Fruit fly (Drosophila melanogaster): Measurements from ENCODE around the gene RpL26.

The RpL26 gene

dm6 chr3L:18870027-18870426 is 28.6 kb upstream of the RpL26 start, which contains the start of gene Blos3 (continued):
- TF ChIP-seq wdn (GFP tag; IDR thresholded peaks at IDR 0.05) (no peak), CG14050 (GFP tag; IDR thresholded peaks at IDR 0.05) (no peak), Hr51 (GFP tag; optimal IDR thresholded peaks at IDR 0.05) (peak in 1 of 2 experiments; percentile 9), CG18599 (GFP tag; optimal IDR thresholded peaks at IDR 0.05) (peak; percentile 57), BEAF-32 (GFP tag; optimal IDR thresholded peaks at IDR 0.05) (no peak), CG32772 (GFP tag; IDR thresholded peaks at IDR 0.05) (no peak), CG7839 (tag; optimal IDR thresholded peaks at IDR 0.05) (no peak), shn (GFP tag; optimal IDR thresholded peaks at IDR 0.05) (peak; percentile 49), CG11504 (tag; optimal IDR thresholded peaks at IDR 0.05) (no peak), Fer1 (GFP tag; optimal IDR thresholded peaks at IDR 0.05) (peak; percentile 43), vfl (GFP tag; optimal IDR thresholded peaks at IDR 0.05) (peak; percentile 10), CG32532 (GFP tag; IDR thresholded peaks at IDR 0.05) (0 out of 2 replicates have a peak, but pooled peaks have one; percentile 16), hb (GFP tag; IDR thresholded peaks at IDR 0.05; ENCODE audit: partially characterized antibody) (no peak), inv (GFP tag; IDR thresholded peaks at IDR 0.05; ENCODE audit: partially characterized antibody) (no peak), gt (GFP tag; IDR thresholded peaks at IDR 0.05) (no peak), sd (tag; optimal IDR thresholded peaks at IDR 0.05) (no peak), gro (GFP tag; optimal IDR thresholded peaks at IDR 0.05) (peak; percentile 83), CG4424 (GFP tag; optimal IDR thresholded peaks at IDR 0.05) (peak; percentile 29), CG14710 (tag; optimal IDR thresholded peaks at IDR 0.05) (peak; percentile 34), Hand (GFP tag; optimal IDR thresholded peaks at IDR 0.05) (no peak), CG1233 (GFP tag; optimal IDR thresholded peaks at IDR 0.05) (peak; percentile 24), CG6683 (GFP tag; optimal IDR thresholded peaks at IDR 0.05) (no peak), CG7556 (GFP tag; optimal IDR thresholded peaks at IDR 0.05) (peak; percentile 37), dmrt99B (tag; optimal IDR thresholded peaks at IDR 0.05) (no peak), jing (GFP tag; optimal IDR thresholded peaks at IDR 0.05) (no peak), grau (tag; optimal IDR thresholded peaks at IDR 0.05) (peak; percentile 47), pan (optimal IDR thresholded peaks at IDR 0.05) (no peak), pan (GFP tag; optimal IDR thresholded peaks at IDR 0.05 in 1 of 2, IDR thresholded peaks at IDR 0.05 in 1 of 2) (no peak), Six4 (GFP tag; optimal IDR thresholded peaks at IDR 0.05) (peak; percentile 21), CG30431 (GFP tag; optimal IDR thresholded peaks at IDR 0.05) (no peak), CG10959 (GFP tag; IDR thresholded peaks at IDR 0.05) (no peak), CHES-1-like (GFP tag; optimal IDR thresholded peaks at IDR 0.05) (peak; percentile 7), HHEX (GFP tag; optimal IDR thresholded peaks at IDR 0.05) (peak; percentile 37), sna (GFP tag; IDR thresholded peaks at IDR 0.05; ENCODE audit: partially characterized antibody) (no peak), HLH4C (GFP tag; IDR thresholded peaks at IDR 0.05; ENCODE audit: partially characterized antibody) (no peak), CG2116 (GFP tag; optimal IDR thresholded peaks at IDR 0.05) (no peak), peb (GFP tag; IDR thresholded peaks at IDR 0.05) (no peak), CG1647 (GFP tag; optimal IDR thresholded peaks at IDR 0.05) (peak; percentile 51), zen2 (GFP tag; IDR thresholded peaks at IDR 0.05; ENCODE audit: partially characterized antibody) (no peak), Fer3 (tag; optimal IDR thresholded peaks at IDR 0.05) (no peak), CG6654 (GFP tag; optimal IDR thresholded peaks at IDR 0.05) (no peak), chn (GFP tag; optimal IDR thresholded peaks at IDR 0.05) (peak; percentile 52), stc (GFP tag; IDR thresholded peaks at IDR 0.05) (no peak), gsb-n (tag; optimal IDR thresholded peaks at IDR 0.05) (peak; percentile 13), HLH3B (GFP tag; IDR thresholded peaks at IDR 0.05) (peak; percentile 35), pnt (GFP tag; optimal IDR thresholded peaks at IDR 0.05) (peak; percentile 60), CG31365 (tag; optimal IDR thresholded peaks at IDR 0.05) (no peak), CG11696 (GFP tag; IDR thresholded peaks at IDR 0.05) (no peak), org-1 (GFP tag; optimal IDR thresholded peaks at IDR 0.05) (no peak), CG4617 (GFP tag; optimal IDR thresholded peaks at IDR 0.05; ENCODE audit: borderline replicate concordance) (peak; percentile 46), Aef1 (GFP tag; IDR thresholded peaks at IDR 0.05) (peak; percentile 20; the same call in 1 of the 3 replicates)
